Worm (Caenorhabditis elegans) whole organism, L4 larva: ENCODE results near the gene F58A6.1.

Experiments
- D1046.2 ChIP-seq: fragments of 200-800 bp; sonication (Bioruptor generic); IDR thresholded peaks from 2 replicates; pipeline ENCODE4 v1.3.6; 2022; ENCODE audit warnings: missing genetic modification characterization, missing compliant biosample characterization
- F10B5.3 ChIP-seq: sonication (generic microtip); optimal IDR thresholded peaks from 2 replicates; lab custom pipeline; 2016; ENCODE audit warnings: mild to moderate bottlenecking, missing genetic modification characterization, missing compliant biosample characterization
- F26F4.8 ChIP-seq: fragments of 200-800 bp; sonication (Bioruptor generic); conservative IDR thresholded peaks from 2 replicates; pipeline ENCODE4 v1.3.6; 2022; ENCODE audit warnings: missing genetic modification characterization, missing compliant biosample characterization
- F37D6.2 ChIP-seq: sonication (generic microtip); optimal IDR thresholded peaks from 2 replicates; lab custom pipeline; 2016; ENCODE audit warnings: mild to moderate bottlenecking, missing genetic modification characterization, missing compliant biosample characterization
- F44E2.7 ChIP-seq: fragments of 200-800 bp; sonication (Bioruptor generic); IDR thresholded peaks from 2 replicates; pipeline ENCODE4 v2.1.2; 2022; ENCODE audit warnings: missing genetic modification characterization, missing compliant biosample characterization
- F49E8.2 ChIP-seq: sonication (generic microtip); optimal IDR thresholded peaks from 2 replicates; lab custom pipeline; 2016; ENCODE audit warnings: missing compliant biosample characterization, mild to moderate bottlenecking, missing genetic modification characterization, borderline replicate concordance
- T20F7.1 ChIP-seq: fragments of 200-800 bp; sonication (Bioruptor generic); optimal IDR thresholded peaks from 2 replicates; lab custom pipeline; 2018; ENCODE audit warnings: mild to moderate bottlenecking, missing genetic modification characterization, missing compliant biosample characterization
- Y105C5A.15 ChIP-seq: fragments of 200-800 bp; sonication (Bioruptor generic); IDR thresholded peaks from 2 replicates; pipeline ENCODE4 v1.3.6; 2022; ENCODE audit warnings: missing genetic modification characterization, missing compliant biosample characterization
- Y75B8A.6 ChIP-seq: fragments of 200-800 bp; sonication (Bioruptor generic); IDR thresholded peaks from 2 replicates; pipeline ENCODE4 v1.3.6; 2022; ENCODE audit warnings: missing genetic modification reagents, missing genetic modification characterization, missing compliant biosample characterization
- ZK337.2 ChIP-seq: fragments of 200-800 bp; sonication (Bioruptor generic); IDR thresholded peaks from 2 replicates; pipeline ENCODE4 v1.3.6; 2022; ENCODE audit warnings: missing genetic modification reagents, missing genetic modification characterization, missing compliant biosample characterization
- ZK546.5 ChIP-seq, 2 experiments: sonication (generic microtip); optimal IDR thresholded peaks; 2 replicates each; lab custom pipeline; 2017; ENCODE audit warnings: missing biosample characterization in 2 of 2, missing genetic modification characterization in 2 of 2
- arid-1 ChIP-seq: fragments of 200-800 bp; sonication (Bioruptor generic); conservative IDR thresholded peaks from 2 replicates; pipeline ENCODE4 v1.3.6; 2022; ENCODE audit warnings: missing genetic modification reagents, missing genetic modification characterization, missing compliant biosample characterization
- ceh-20 ChIP-seq: fragments of 200-800 bp; sonication (Bioruptor generic); IDR thresholded peaks from 2 replicates; pipeline ENCODE4 v1.3.6; 2022; ENCODE audit warnings: missing genetic modification reagents, missing genetic modification characterization, missing compliant biosample characterization
- ceh-28 ChIP-seq: fragments of 150-350 bp; optimal IDR thresholded peaks from 2 replicates; lab custom pipeline; 2014; ENCODE audit warnings: missing biosample characterization, missing genetic modification reagents, missing genetic modification characterization
- ceh-44 ChIP-seq: fragments of 200-800 bp; sonication (Bioruptor generic); IDR thresholded peaks from 2 replicates; pipeline ENCODE4 v1.3.6; 2022; ENCODE audit warnings: missing genetic modification reagents, missing genetic modification characterization, missing compliant biosample characterization
- ceh-62 ChIP-seq: sonication (generic microtip); optimal IDR thresholded peaks from 2 replicates; lab custom pipeline; 2017; ENCODE audit warnings: missing biosample characterization, missing genetic modification characterization
- ceh-82 ChIP-seq: sonication (generic microtip); optimal IDR thresholded peaks from 2 replicates; lab custom pipeline; 2017; ENCODE audit warnings: missing biosample characterization, missing genetic modification characterization
- ctbp-1 ChIP-seq: fragments of 200-800 bp; sonication (Bioruptor generic); IDR thresholded peaks from 2 replicates; pipeline ENCODE4 v1.3.6; 2022; ENCODE audit warnings: missing genetic modification reagents, missing genetic modification characterization, missing compliant biosample characterization
- dmd-9 ChIP-seq: fragments of 200-800 bp; sonication (Bioruptor generic); IDR thresholded peaks from 2 replicates; pipeline ENCODE4 v1.3.6; 2022; ENCODE audit warnings: missing genetic modification reagents, missing genetic modification characterization, missing compliant biosample characterization
- dve-1 ChIP-seq: sonication (generic microtip); optimal IDR thresholded peaks from 2 replicates; lab custom pipeline; 2017; ENCODE audit warnings: antibody characterized with exemption, mild to moderate bottlenecking, missing genetic modification characterization, missing compliant biosample characterization; ENCODE audit not compliant: insufficient read depth
- fos-1 ChIP-seq: fragments of 150-350 bp; optimal IDR thresholded peaks from 2 replicates; lab custom pipeline; 2014; ENCODE audit warnings: missing biosample characterization, missing genetic modification characterization
- gei-8 ChIP-seq: fragments of 200-800 bp; sonication (Bioruptor generic); optimal IDR thresholded peaks from 2 replicates; lab custom pipeline; 2018; ENCODE audit warnings: mild to moderate bottlenecking, missing genetic modification characterization, missing compliant biosample characterization
- hif-1 ChIP-seq, 2 experiments: sonication (generic microtip); optimal IDR thresholded peaks; 2 replicates each; lab custom pipeline; 2016 to 2017; ENCODE audit warnings: missing compliant biosample characterization in 2 of 2, missing genetic modification characterization in 2 of 2, missing genetic modification reagents in 2 of 2, missing genotype in 2 of 2, mild to moderate bottlenecking in 1 of 2
- hlh-11 ChIP-seq: fragments of 200-800 bp; sonication (Bioruptor generic); optimal IDR thresholded peaks from 2 replicates; lab custom pipeline; 2018; ENCODE audit warnings: mild to moderate bottlenecking, missing genetic modification characterization, missing compliant biosample characterization
- hlh-30 ChIP-seq: sonication (generic microtip); optimal IDR thresholded peaks from 2 replicates; lab custom pipeline; 2017; ENCODE audit warnings: antibody characterized with exemption, mild to moderate bottlenecking, missing genetic modification characterization, missing compliant biosample characterization; ENCODE audit not compliant: insufficient read depth
- hmg-1.1 ChIP-seq: fragments of 200-800 bp; sonication (Bioruptor generic); IDR thresholded peaks from 2 replicates; pipeline ENCODE4 v1.3.6; 2022; ENCODE audit warnings: missing genetic modification reagents, missing genetic modification characterization, missing compliant biosample characterization
- lin-29 ChIP-seq: fragments of 200-800 bp; sonication (Bioruptor generic); IDR thresholded peaks from 2 replicates; pipeline ENCODE4 v1.3.6; 2022; ENCODE audit warnings: missing genetic modification reagents, missing genetic modification characterization, missing compliant biosample characterization
- lin-39 ChIP-seq: fragments of 150-350 bp; optimal IDR thresholded peaks from 2 replicates; lab custom pipeline; 2014; ENCODE audit warnings: missing biosample characterization, missing genetic modification reagents, missing genetic modification characterization
- lir-3 ChIP-seq: sonication (generic microtip); optimal IDR thresholded peaks from 2 replicates; lab custom pipeline; 2016; ENCODE audit warnings: mild to moderate bottlenecking, missing genetic modification characterization, missing compliant biosample characterization
- lsy-2 ChIP-seq, 2 experiments: fragments of 150-350 bp in 1 of 2; sonication (generic microtip) in 1 of 2; optimal IDR thresholded peaks; 2 replicates each; lab custom pipeline; 2014 to 2017; ENCODE audit warnings: missing biosample characterization in 2 of 2, missing genetic modification characterization in 2 of 2
- madf-5 ChIP-seq, 2 experiments: fragments of 200-800 bp; sonication (Bioruptor generic); IDR thresholded peaks; 2 replicates each; pipeline ENCODE4 v1.3.6; 2022; ENCODE audit warnings: missing compliant biosample characterization in 2 of 2, missing genetic modification characterization in 2 of 2
- mdl-1 ChIP-seq, 2 experiments: fragments of 150-350 bp in 1 of 2; sonication (generic microtip) in 1 of 2; optimal IDR thresholded peaks; 2 replicates each; lab custom pipeline; 2014 to 2017; ENCODE audit warnings: missing biosample characterization in 2 of 2, missing genetic modification characterization in 2 of 2
- mdt-29 ChIP-seq: fragments of 200-800 bp; sonication (Bioruptor generic); IDR thresholded peaks from 2 replicates; pipeline ENCODE4 v1.3.6; 2022; ENCODE audit warnings: missing genetic modification reagents, missing genetic modification characterization, missing compliant biosample characterization
- mxl-2 ChIP-seq: fragments of 200-800 bp; sonication (Bioruptor generic); conservative IDR thresholded peaks from 2 replicates; pipeline ENCODE4 v1.3.6; 2022; ENCODE audit warnings: missing genetic modification reagents, missing genetic modification characterization, missing compliant biosample characterization
- nhr-237 ChIP-seq: sonication (generic microtip); optimal IDR thresholded peaks from 2 replicates; lab custom pipeline; 2017; ENCODE audit warnings: missing biosample characterization, missing genetic modification characterization
- nhr-25 ChIP-seq: sonication (generic microtip); optimal IDR thresholded peaks from 2 replicates; lab custom pipeline; 2017; ENCODE audit warnings: missing genetic modification characterization, mild to moderate bottlenecking, missing compliant biosample characterization, antibody characterized with exemption, moderate library complexity, borderline replicate concordance; ENCODE audit not compliant: insufficient read depth
- nhr-42 ChIP-seq: fragments of 200-800 bp; sonication (Bioruptor generic); IDR thresholded peaks from 2 replicates; pipeline ENCODE4 v1.3.6; 2022; ENCODE audit warnings: missing genetic modification characterization, missing compliant biosample characterization
- nhr-48 ChIP-seq: sonication (generic microtip); optimal IDR thresholded peaks from 2 replicates; lab custom pipeline; 2016; ENCODE audit warnings: mild to moderate bottlenecking, missing genetic modification characterization, missing compliant biosample characterization
- sdz-12 ChIP-seq: fragments of 200-800 bp; sonication (Bioruptor generic); optimal IDR thresholded peaks from 2 replicates; lab custom pipeline; 2018; ENCODE audit warnings: mild to moderate bottlenecking, missing genetic modification characterization, missing compliant biosample characterization
- set-16 ChIP-seq: fragments of 200-800 bp; sonication (Bioruptor generic); IDR thresholded peaks from 2 replicates; pipeline ENCODE4 v1.3.6; 2022; ENCODE audit warnings: missing genetic modification reagents, missing genetic modification characterization, missing compliant biosample characterization
- spr-1 ChIP-seq: sonication (generic microtip); optimal IDR thresholded peaks from 2 replicates; lab custom pipeline; 2016; ENCODE audit warnings: mild to moderate bottlenecking, missing genetic modification characterization, missing compliant biosample characterization
- spr-3 ChIP-seq: fragments of 200-800 bp; sonication (Bioruptor generic); optimal IDR thresholded peaks from 2 replicates; lab custom pipeline; 2018; ENCODE audit warnings: mild to moderate bottlenecking, missing genetic modification characterization, missing compliant biosample characterization
- tra-1 ChIP-seq: fragments of 200-800 bp; sonication (Bioruptor generic); IDR thresholded peaks from 2 replicates; pipeline ENCODE4 v1.3.6; 2022; ENCODE audit warnings: missing genetic modification reagents, missing genetic modification characterization, missing compliant biosample characterization
- unc-130 ChIP-seq: sonication (generic microtip); optimal IDR thresholded peaks from 2 replicates; lab custom pipeline; 2016; ENCODE audit warnings: missing genetic modification reagents, missing genetic modification characterization, missing compliant biosample characterization
- unc-39 ChIP-seq: sonication (generic microtip); optimal IDR thresholded peaks from 2 replicates; lab custom pipeline; 2017; ENCODE audit warnings: missing biosample characterization, missing genetic modification characterization
- unc-62 ChIP-seq, 3 experiments: fragments of 150-350 bp in 1 of 3; sonication (generic microtip); optimal IDR thresholded peaks in 2 of 3; peaks in 1 of 3; 1 replicate in 1 of 3; 2 replicates in 2 of 3; lab custom pipeline; 2014 to 2017; ENCODE audit warnings: missing biosample characterization in 3 of 3, missing genetic modification characterization in 3 of 3, missing genetic modification reagents in 3 of 3, missing genotype in 1 of 3
- zag-1 ChIP-seq: fragments of 150-350 bp; optimal IDR thresholded peaks from 2 replicates; lab custom pipeline; 2014; ENCODE audit warnings: missing biosample characterization, missing genetic modification characterization
- zfp-3 ChIP-seq: fragments of 200-800 bp; sonication (Bioruptor generic); conservative IDR thresholded peaks from 2 replicates; pipeline ENCODE4 v1.3.6; 2022; ENCODE audit warnings: missing genetic modification reagents, missing genetic modification characterization, missing compliant biosample characterization
- ztf-7 ChIP-seq: fragments of 150-350 bp; optimal IDR thresholded peaks from 2 replicates; lab custom pipeline; 2014; ENCODE audit warnings: missing biosample characterization, missing genetic modification characterization

F58A6.1 gene

DNA sequence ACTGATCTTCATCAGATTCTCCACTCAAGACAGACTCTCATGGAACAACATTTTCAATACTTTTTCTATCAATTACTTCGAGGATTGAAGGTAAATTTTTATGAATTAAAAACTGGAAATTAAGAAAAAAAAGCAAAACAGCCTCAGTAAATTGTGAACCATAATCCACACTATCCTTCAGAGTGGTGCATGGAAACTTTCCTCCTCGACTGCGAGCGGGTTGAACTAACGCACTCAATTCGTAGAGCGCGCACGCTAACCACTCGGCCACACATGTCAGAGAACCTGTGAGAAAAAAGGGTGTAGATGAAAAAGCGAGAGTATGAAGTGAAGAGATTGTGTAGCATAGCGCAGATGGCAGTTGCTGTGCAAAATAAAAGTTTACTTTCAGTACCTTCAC is 37.7 kb upstream of the F58A6.1 start (continued):
- peak; percentile 86 for TF ChIP-seq Y75B8A.6 (GFP tag; lab: Robert Waterston, UW)
- TF ChIP-seq spr-3: peak; percentile 75
- no peak for TF ChIP-seq hlh-11 (tag; lab: Kevin White, UChicago)
- TF ChIP-seq unc-130 (GFP tag; lab: Kevin White, UChicago): peak; percentile 80
- peak; percentile 32 for TF ChIP-seq ztf-7 (tag; lab: Kevin White, UChicago)
- no peak for TF ChIP-seq zag-1 (tag; lab: Kevin White, UChicago)
- no peak for TF ChIP-seq ceh-28 (tag; lab: Kevin White, UChicago)
- TF ChIP-seq hif-1 (tag; optimal IDR thresholded peaks at IDR 0.05; lab: Kevin White, UChicago): peak in 1 of 2 experiments; percentile 25
- peak in 1 of 2 experiments; percentile 82 for TF ChIP-seq unc-62 (GFP tag; optimal IDR thresholded peaks at IDR 0.05 in 1 of 2; lab: Kevin White, UChicago)
- TF ChIP-seq unc-62 (tag; optimal IDR thresholded peaks at IDR 0.05; lab: Kevin White, UChicago): no peak
- 0 out of 2 replicates have a peak, but pooled peaks have one; percentile 30 for TF ChIP-seq dmd-9 (GFP tag; lab: Robert Waterston, UW)
- TF ChIP-seq nhr-42 (GFP tag; lab: Robert Waterston, UW): peak; percentile 83
- peak; percentile 75 for TF ChIP-seq F44E2.7 (GFP tag; lab: Robert Waterston, UW)
- peak; percentile 77 for TF ChIP-seq sdz-12 (GFP tag; lab: Kevin White, UChicago)
- TF ChIP-seq hmg-1.1 (GFP tag; lab: Robert Waterston, UW): peak; percentile 89
- TF ChIP-seq arid-1 (GFP tag; lab: Robert Waterston, UW): peak; percentile 90
- peak; percentile 63 for TF ChIP-seq F49E8.2 (tag; lab: Kevin White, UChicago)
- peak; percentile 88 for TF ChIP-seq gei-8
- TF ChIP-seq F10B5.3 (tag; lab: Kevin White, UChicago): peak; percentile 60
- TF ChIP-seq ceh-82: no peak
- TF ChIP-seq lir-3 (tag; lab: Kevin White, UChicago): peak; percentile 78
- no peak for TF ChIP-seq ZK546.5 (tag; optimal IDR thresholded peaks at IDR 0.05; lab: Kevin White, UChicago)
- TF ChIP-seq F26F4.8: peak; percentile 92
- TF ChIP-seq nhr-25 (tag; lab: Kevin White, UChicago): no peak
- peak; percentile 83 to 84; a peak in 3 of 4 replicates for TF ChIP-seq madf-5 (GFP tag; IDR thresholded peaks at IDR 0.05; lab: Robert Waterston, UW)
- peak; percentile 66; the same call in 1 of the 2 replicates for TF ChIP-seq zfp-3 (GFP tag; lab: Robert Waterston, UW)
- TF ChIP-seq mdl-1 (tag; optimal IDR thresholded peaks at IDR 0.05; lab: Kevin White, UChicago): peak in 1 of 2 experiments; percentile 28
- no peak for TF ChIP-seq ceh-62 (tag; lab: Kevin White, UChicago)
- peak; percentile 76; the same call in 1 of the 2 replicates for TF ChIP-seq Y105C5A.15 (GFP tag; lab: Robert Waterston, UW)
- peak; percentile 89 for TF ChIP-seq ctbp-1 (GFP tag; lab: Robert Waterston, UW)
- no peak for TF ChIP-seq unc-39 (tag; lab: Kevin White, UChicago)
- no peak for TF ChIP-seq set-16
- peak; percentile 22 for TF ChIP-seq F37D6.2 (tag; lab: Kevin White, UChicago)
- peak; percentile 87 for TF ChIP-seq tra-1 (GFP tag; lab: Robert Waterston, UW)
- peak; percentile 65 for TF ChIP-seq lin-29 (GFP tag; lab: Robert Waterston, UW)
- TF ChIP-seq nhr-48 (tag; lab: Kevin White, UChicago): peak; percentile 80
- peak; percentile 81; the same call in 1 of the 2 replicates for TF ChIP-seq ceh-20 (GFP tag; lab: Robert Waterston, UW)
- peak; percentile 67; the same call in 1 of the 2 replicates for TF ChIP-seq mxl-2
- TF ChIP-seq hlh-30 (tag; lab: Kevin White, UChicago): peak; percentile 70
- peak; percentile 59 for TF ChIP-seq mdt-29 (GFP tag; lab: Robert Waterston, UW)
- peak; percentile 86 for TF ChIP-seq spr-1 (tag; lab: Kevin White, UChicago)
- TF ChIP-seq lsy-2 (tag; optimal IDR thresholded peaks at IDR 0.05; lab: Kevin White, UChicago): no peak
- TF ChIP-seq lin-39 (tag; lab: Kevin White, UChicago): no peak
- TF ChIP-seq fos-1 (tag; lab: Kevin White, UChicago): no peak
- TF ChIP-seq ceh-44 (GFP tag; lab: Robert Waterston, UW): peak; percentile 76
- TF ChIP-seq dve-1 (tag; lab: Kevin White, UChicago): peak; percentile 72
- no peak for TF ChIP-seq T20F7.1 (GFP tag; lab: Kevin White, UChicago)
- TF ChIP-seq ZK337.2 (GFP tag; lab: Robert Waterston, UW): 0 out of 2 replicates have a peak, but pooled peaks have one; percentile 73
- peak; percentile 88 for TF ChIP-seq D1046.2 (GFP tag; lab: Robert Waterston, UW)
- TF ChIP-seq nhr-237 (tag; lab: Kevin White, UChicago): no peak
